Worm (Caenorhabditis elegans) whole organism, midembryonic: Measurements from ENCODE around the gene atfs-1.

Experiments used
- T22C8.4 ChIP-seq: fragments of 200-800 bp; sonication (Bioruptor generic); IDR thresholded peaks from 2 replicates; pipeline ENCODE4 v1.3.6; 2022; ENCODE audit warnings: missing genetic modification characterization, missing compliant biosample characterization
- cog-1 ChIP-seq: sonication (generic microtip); optimal IDR thresholded peaks from 2 replicates; lab custom pipeline; 2016; ENCODE audit warnings: missing genetic modification characterization, missing compliant biosample characterization
- flt-1 ChIP-seq: fragments of 200-800 bp; sonication (Bioruptor generic); IDR thresholded peaks from 2 replicates; pipeline ENCODE4 v1.3.6; 2022; ENCODE audit warnings: missing genetic modification characterization, missing compliant biosample characterization
- klf-2 ChIP-seq: fragments of 200-800 bp; sonication (Bioruptor generic); conservative IDR thresholded peaks from 2 replicates; pipeline ENCODE4 v1.3.6; 2022; ENCODE audit warnings: missing genetic modification reagents, missing genetic modification characterization, missing compliant biosample characterization
- med-1 ChIP-seq: sonication (generic microtip); optimal IDR thresholded peaks from 2 replicates; lab custom pipeline; 2017; ENCODE audit warnings: missing genetic modification characterization, mild to moderate bottlenecking, missing compliant biosample characterization, antibody characterized with exemption, missing genetic modification reagents; ENCODE audit not compliant: insufficient read depth
- ref-1 ChIP-seq: fragments of 200-800 bp; sonication (Bioruptor generic); conservative IDR thresholded peaks from 2 replicates; pipeline ENCODE4 v1.3.6; 2022; ENCODE audit warnings: missing genetic modification reagents, missing genetic modification characterization, missing compliant biosample characterization
- tab-1 ChIP-seq: fragments of 200-800 bp; sonication (Bioruptor generic); IDR thresholded peaks from 2 replicates; pipeline ENCODE4 v1.3.6; 2022; ENCODE audit warnings: missing genetic modification characterization, missing compliant biosample characterization
- ztf-23 ChIP-seq: fragments of 200-800 bp; sonication (Bioruptor generic); IDR thresholded peaks from 2 replicates; pipeline ENCODE4 v1.3.6; 2022; ENCODE audit warnings: missing genetic modification reagents, missing genetic modification characterization, missing compliant biosample characterization
- ztf-29 ChIP-seq: fragments of 200-800 bp; sonication (Bioruptor generic); IDR thresholded peaks from 2 replicates; pipeline ENCODE4 v1.3.6; 2022; ENCODE audit warnings: missing genetic modification reagents, missing genetic modification characterization, missing compliant biosample characterization

Gene atfs-1

DNA sequence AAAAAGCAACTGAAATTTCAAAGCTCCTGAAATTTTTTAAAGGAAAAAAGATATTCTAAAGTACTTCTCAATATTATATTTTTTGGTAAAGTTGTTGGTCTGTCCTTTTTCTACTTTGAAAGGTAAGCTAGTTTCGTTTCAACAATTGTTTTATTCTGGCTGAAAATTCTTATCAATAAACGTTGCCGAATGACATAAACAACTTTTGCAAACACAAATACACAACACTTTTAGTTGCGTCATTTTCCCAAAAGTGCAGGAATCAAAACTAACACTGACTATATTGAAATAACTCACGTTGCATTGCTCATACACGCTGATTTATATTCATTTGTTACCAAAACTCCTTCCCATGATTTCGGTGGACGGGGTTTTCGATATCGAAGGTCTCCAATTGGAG is 27.7 kb upstream of the atfs-1 start:
- TF ChIP-seq ztf-23 (GFP tag; lab: Robert Waterston, UW), result no peak
- TF ChIP-seq med-1 (GFP tag; lab: Kevin White, UChicago), result no peak
- no peak for TF ChIP-seq tab-1 (GFP tag; lab: Robert Waterston, UW)

DNA sequence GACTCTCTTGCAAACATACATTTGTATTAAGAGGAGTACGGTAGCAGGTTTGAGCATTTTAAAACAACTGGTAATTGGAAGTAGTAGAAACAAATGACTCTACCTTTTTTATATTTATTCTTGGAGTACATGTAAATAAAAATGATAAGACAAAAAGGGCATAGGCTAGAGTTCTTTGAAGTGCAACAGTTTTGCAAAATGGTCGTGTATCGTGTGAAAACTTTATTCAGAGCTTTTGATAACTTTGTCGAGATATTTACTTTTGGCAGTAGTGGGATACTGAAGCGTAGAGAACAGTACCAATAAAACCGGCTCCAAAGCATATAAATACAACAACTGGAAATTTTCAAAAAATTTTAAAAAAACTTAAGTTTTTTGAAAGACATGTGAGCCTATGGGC is 26.8 kb upstream of the atfs-1 start, which contains the start of gene cest-1.1:
cest-1.1 (minus strand) TSS at position 101 of the 400 bp plus-strand sequence.
- TF ChIP-seq ztf-23 (GFP tag; lab: Robert Waterston, UW), result no peak
- no peak for TF ChIP-seq ztf-29 (GFP tag; lab: Robert Waterston, UW)
- no peak for TF ChIP-seq tab-1 (GFP tag; lab: Robert Waterston, UW)
- TF ChIP-seq T22C8.4 (GFP tag; lab: Robert Waterston, UW), result no peak
- no peak for TF ChIP-seq cog-1
- TF ChIP-seq flt-1 (GFP tag; lab: Robert Waterston, UW), result no peak
- TF ChIP-seq ref-1, result no peak
- no peak for TF ChIP-seq med-1 (GFP tag; lab: Kevin White, UChicago)
- no peak for TF ChIP-seq klf-2

DNA sequence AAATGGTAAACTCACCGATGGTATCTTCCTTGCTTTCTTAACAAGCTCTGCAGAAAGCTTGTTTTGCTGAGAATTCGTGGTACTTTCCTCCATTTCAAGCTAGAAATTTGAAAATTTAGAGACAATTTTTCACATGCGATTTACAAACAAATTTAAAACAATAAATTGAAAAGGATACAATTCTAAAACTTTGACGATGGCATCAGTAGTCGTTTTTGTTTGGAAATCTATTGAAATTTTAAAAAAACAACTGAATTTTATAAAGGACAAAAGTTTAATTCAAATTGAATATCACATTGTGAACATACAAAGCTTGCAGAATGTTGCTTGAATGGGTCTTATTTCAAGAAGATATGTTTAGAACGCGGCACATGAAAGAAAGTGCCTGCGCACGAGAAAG is 25.8 kb upstream of the atfs-1 start, which contains the start of gene ocam-1:
ocam-1 (minus strand) TSS at position 101 of the 400 bp plus-strand sequence.
- no peak for TF ChIP-seq cog-1
- no peak for TF ChIP-seq ref-1
- no peak for TF ChIP-seq ztf-23 (GFP tag; lab: Robert Waterston, UW)
- TF ChIP-seq med-1 (GFP tag; lab: Kevin White, UChicago), result no peak
- no peak for TF ChIP-seq ztf-29 (GFP tag; lab: Robert Waterston, UW)
- no peak for TF ChIP-seq klf-2
- no peak for TF ChIP-seq flt-1 (GFP tag; lab: Robert Waterston, UW)
- TF ChIP-seq tab-1 (GFP tag; lab: Robert Waterston, UW), result no peak
- TF ChIP-seq T22C8.4 (GFP tag; lab: Robert Waterston, UW), result no peak

DNA sequence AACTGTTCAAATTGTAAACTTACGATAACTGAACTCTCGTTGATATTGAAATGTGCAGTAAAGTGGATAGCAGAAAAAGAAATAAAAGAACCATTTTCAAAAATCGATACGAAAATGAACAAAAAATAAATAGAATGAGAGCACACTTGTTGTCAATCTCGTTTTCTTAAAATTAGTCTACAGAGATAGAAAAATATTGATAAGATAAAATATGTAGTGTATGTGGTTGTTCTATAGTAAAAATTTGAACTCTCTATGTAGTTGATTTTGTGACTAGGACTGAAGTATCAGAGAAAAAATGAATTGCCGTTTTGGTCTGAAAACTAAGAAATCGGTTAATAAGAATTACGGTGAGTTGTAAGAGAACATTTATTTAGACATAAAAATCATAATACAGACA is 22.2 kb upstream of the atfs-1 start, which contains the start of gene cest-2.1:
cest-2.1 (minus strand) TSS at position 198 of the 400 bp plus-strand sequence.
- TF ChIP-seq ztf-29 (GFP tag; lab: Robert Waterston, UW) (no peak), med-1 (GFP tag; lab: Kevin White, UChicago) (no peak), klf-2 (no peak), ref-1 (no peak), tab-1 (GFP tag; lab: Robert Waterston, UW) (no peak), flt-1 (GFP tag; lab: Robert Waterston, UW) (no peak), T22C8.4 (GFP tag; lab: Robert Waterston, UW) (no peak), cog-1 (no peak), ztf-23 (GFP tag; lab: Robert Waterston, UW) (no peak)

DNA sequence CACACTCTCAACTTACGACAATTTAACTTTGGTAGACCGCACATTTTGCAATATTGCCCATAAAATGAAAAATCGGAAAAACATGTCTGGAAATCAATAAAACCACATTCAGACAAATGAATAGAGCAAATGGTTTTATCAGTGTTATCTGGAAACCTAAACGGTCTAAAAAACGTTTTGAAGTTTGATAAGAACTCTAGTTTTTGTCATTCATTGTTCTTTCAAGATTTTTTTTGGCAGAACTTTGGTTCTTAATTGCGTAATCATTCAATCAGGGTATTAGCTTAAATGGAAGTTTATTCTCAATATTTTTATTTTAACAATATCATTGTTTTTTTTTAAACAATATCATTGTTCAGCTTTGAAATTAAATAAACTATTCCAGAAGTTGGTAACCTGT is 18.2 kb upstream of the atfs-1 start, which contains the start of gene cest-2.2:
cest-2.2 (minus strand) TSS at position 140 of the 400 bp plus-strand sequence.
- TF ChIP-seq med-1 (GFP tag; lab: Kevin White, UChicago) (no peak), ztf-29 (GFP tag; lab: Robert Waterston, UW) (no peak), klf-2 (no peak), cog-1 (no peak), tab-1 (GFP tag; lab: Robert Waterston, UW) (no peak), ref-1 (no peak), ztf-23 (GFP tag; lab: Robert Waterston, UW) (no peak), flt-1 (GFP tag; lab: Robert Waterston, UW) (no peak), T22C8.4 (GFP tag; lab: Robert Waterston, UW) (no peak)

DNA sequence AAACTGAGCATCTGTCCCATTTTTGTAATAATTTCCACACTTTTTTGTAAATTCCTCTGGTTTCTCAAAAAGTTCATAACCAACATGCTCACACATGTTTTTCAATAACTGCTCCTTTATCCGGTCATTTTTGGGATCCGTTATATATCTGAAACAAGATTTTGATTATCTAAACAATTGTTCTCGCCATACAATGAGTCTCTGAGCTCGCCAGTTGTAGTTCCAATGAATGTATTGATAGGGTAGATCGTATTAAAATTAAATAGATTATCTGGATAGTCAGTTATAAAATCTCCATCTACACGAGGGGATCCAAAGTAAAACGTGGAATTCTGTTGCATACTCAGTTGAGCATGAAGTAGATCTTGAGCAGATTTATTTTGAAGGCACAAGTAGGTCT is 16.9 kb upstream of the atfs-1 start:
- TF ChIP-seq flt-1 (GFP tag; lab: Robert Waterston, UW), result no peak

DNA sequence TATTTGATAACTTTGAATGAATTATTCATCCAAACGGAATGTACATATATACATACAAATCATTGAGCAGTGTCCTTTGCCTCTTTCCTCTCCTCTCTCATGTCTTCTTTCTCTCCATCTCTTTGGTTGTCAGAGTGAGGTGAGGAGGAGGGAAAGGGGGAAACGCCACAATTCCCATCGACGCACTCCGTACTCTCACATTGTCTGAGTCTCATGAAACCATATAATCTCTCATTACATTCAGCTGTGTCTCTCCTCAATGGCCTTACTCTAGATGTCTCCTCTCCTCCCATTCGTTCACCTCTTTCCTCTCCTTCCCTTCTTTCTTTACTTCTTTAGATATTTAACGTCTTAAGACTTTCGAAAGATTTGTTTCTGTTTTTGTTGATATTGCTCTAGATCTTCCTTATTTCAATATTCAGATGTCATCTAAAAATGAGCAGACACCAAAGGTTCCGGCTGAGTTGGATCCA is 15.8 kb upstream of the atfs-1 start, which contains the start of gene ceh-74:
ceh-74 (plus strand) TSS at position 423 of the 473 bp plus-strand sequence.
- TF ChIP-seq ztf-29 (GFP tag; lab: Robert Waterston, UW) (no peak), cog-1 (no peak), tab-1 (GFP tag; lab: Robert Waterston, UW) (no peak), ref-1 (no peak), T22C8.4 (GFP tag; lab: Robert Waterston, UW) (no peak), klf-2 (no peak), med-1 (GFP tag; lab: Kevin White, UChicago) (no peak), flt-1 (GFP tag; lab: Robert Waterston, UW) (no peak), ztf-23 (GFP tag; lab: Robert Waterston, UW) (no peak)

DNA sequence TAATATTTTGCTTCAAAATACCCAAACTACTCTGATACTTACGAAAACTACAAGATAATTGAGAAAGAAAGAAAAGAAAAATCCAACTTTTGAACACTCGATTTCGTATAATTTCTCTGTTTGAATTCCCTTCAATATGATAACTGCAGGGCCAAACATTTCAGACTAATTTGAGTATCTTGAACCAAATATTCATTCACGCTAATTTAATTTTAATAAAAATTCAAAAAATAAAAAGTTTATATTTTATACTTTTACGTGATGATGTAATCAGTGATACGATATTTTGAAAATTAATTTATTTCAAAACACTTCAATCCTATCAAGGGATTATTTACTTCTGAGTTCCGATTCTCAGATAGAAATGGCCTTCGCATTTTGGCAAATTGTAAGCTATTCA is 13.5 kb upstream of the atfs-1 start, which contains the start of gene ZC376.8:
ZC376.8 (plus strand) TSS at position 301 of the 400 bp plus-strand sequence.
- TF ChIP-seq tab-1 (GFP tag; lab: Robert Waterston, UW) (no peak), med-1 (GFP tag; lab: Kevin White, UChicago) (no peak), ref-1 (no peak), ztf-29 (GFP tag; lab: Robert Waterston, UW) (no peak), klf-2 (no peak), flt-1 (GFP tag; lab: Robert Waterston, UW) (no peak), T22C8.4 (GFP tag; lab: Robert Waterston, UW) (no peak), cog-1 (no peak), ztf-23 (GFP tag; lab: Robert Waterston, UW) (no peak)

DNA sequence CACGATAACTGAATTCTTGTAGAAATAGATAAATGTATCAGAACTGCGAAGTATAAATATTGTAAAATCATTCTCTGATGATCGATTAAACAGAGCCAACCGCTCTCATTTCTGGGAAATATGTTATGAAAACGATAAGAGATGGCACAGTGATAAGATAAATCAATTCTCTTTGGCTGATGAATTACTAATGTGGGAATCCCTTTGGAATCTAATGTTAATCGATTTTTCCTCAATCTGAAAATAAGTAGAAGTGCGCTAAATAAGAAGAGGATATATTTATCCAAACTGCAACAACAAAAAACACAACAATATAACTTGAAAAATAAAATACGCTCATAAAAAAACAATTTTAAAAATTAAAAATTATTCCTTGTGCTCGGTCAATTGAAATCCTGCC is 10.6 kb upstream of the atfs-1 start, which contains the start of gene cest-2.3:
cest-2.3 (minus strand) TSS at position 101 of the 400 bp plus-strand sequence.
- TF ChIP-seq tab-1 (GFP tag; lab: Robert Waterston, UW) (no peak), T22C8.4 (GFP tag; lab: Robert Waterston, UW) (no peak), ztf-23 (GFP tag; lab: Robert Waterston, UW) (no peak), ref-1 (no peak), cog-1 (no peak), med-1 (GFP tag; lab: Kevin White, UChicago) (no peak), flt-1 (GFP tag; lab: Robert Waterston, UW) (no peak), ztf-29 (GFP tag; lab: Robert Waterston, UW) (no peak), klf-2 (no peak)

DNA sequence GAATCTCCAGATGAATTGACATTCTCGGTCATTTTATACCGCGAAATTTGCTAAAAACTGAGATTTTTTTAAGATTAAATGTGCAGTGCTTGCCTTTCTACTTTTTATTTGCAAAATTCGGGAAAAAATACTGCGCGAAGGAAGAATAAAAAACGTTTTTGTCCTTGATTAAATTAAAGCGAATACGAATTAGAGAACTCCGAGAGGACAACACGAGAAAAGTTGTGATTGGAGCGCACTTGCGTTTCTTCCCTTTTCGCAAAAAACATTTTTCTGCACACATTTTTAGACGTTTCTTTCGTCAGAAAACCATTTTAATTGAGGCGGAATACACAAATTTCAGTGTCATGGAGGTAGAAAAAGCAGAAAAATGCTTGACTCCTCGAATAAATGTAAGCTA is 8.0 kb upstream of the atfs-1 start, which contains the start of the genes trm-1 and ints-2:
trm-1 (minus strand) TSS at position 175 of the 400 bp plus-strand sequence.
ints-2 (plus strand) TSS at position 249 of the 400 bp plus-strand sequence.
- no peak for TF ChIP-seq klf-2
- TF ChIP-seq cog-1, result peak; percentile 3
